Worm (Caenorhabditis elegans) whole organism, L4 larva: ENCODE data around the gene ddx-15.

Source experiments
- F10B5.3 ChIP-seq: sonication (generic microtip); optimal IDR thresholded peaks from 2 replicates; lab custom pipeline; 2016; ENCODE audit warnings: mild to moderate bottlenecking, missing genetic modification characterization, missing compliant biosample characterization
- F26F4.8 ChIP-seq: fragments of 200-800 bp; sonication (Bioruptor generic); conservative IDR thresholded peaks from 2 replicates; pipeline ENCODE4 v1.3.6; 2022; ENCODE audit warnings: missing genetic modification characterization, missing compliant biosample characterization
- F44E2.7 ChIP-seq: fragments of 200-800 bp; sonication (Bioruptor generic); IDR thresholded peaks from 2 replicates; pipeline ENCODE4 v2.1.2; 2022; ENCODE audit warnings: missing genetic modification characterization, missing compliant biosample characterization
- Y5F2A.4 ChIP-seq: fragments of 200-800 bp; sonication (Bioruptor generic); optimal IDR thresholded peaks from 2 replicates; lab custom pipeline; 2018; ENCODE audit warnings: mild to moderate bottlenecking, missing genetic modification characterization, missing compliant biosample characterization
- ZK337.2 ChIP-seq: fragments of 200-800 bp; sonication (Bioruptor generic); IDR thresholded peaks from 2 replicates; pipeline ENCODE4 v1.3.6; 2022; ENCODE audit warnings: missing genetic modification reagents, missing genetic modification characterization, missing compliant biosample characterization
- ZK546.5 ChIP-seq, 2 experiments: sonication (generic microtip); optimal IDR thresholded peaks; 2 replicates each; lab custom pipeline; 2017; ENCODE audit warnings: missing biosample characterization in 2 of 2, missing genetic modification characterization in 2 of 2
- ama-1 ChIP-seq: fragments of 150-350 bp; optimal IDR thresholded peaks from 2 replicates; lab custom pipeline; 2014; ENCODE audit warnings: inconsistent platforms, mixed read lengths
- attf-4 ChIP-seq: sonication (generic microtip); optimal IDR thresholded peaks from 3 replicates; lab custom pipeline; 2017; ENCODE audit warnings: missing biosample characterization, missing genetic modification characterization
- ceh-20 ChIP-seq: fragments of 200-800 bp; sonication (Bioruptor generic); IDR thresholded peaks from 2 replicates; pipeline ENCODE4 v1.3.6; 2022; ENCODE audit warnings: missing genetic modification reagents, missing genetic modification characterization, missing compliant biosample characterization
- ceh-32 ChIP-seq: sonication (generic microtip); optimal IDR thresholded peaks from 2 replicates; lab custom pipeline; 2016; ENCODE audit warnings: mild to moderate bottlenecking, missing genetic modification characterization, missing compliant biosample characterization; ENCODE audit not compliant: poor library complexity
- ceh-44 ChIP-seq: fragments of 200-800 bp; sonication (Bioruptor generic); IDR thresholded peaks from 2 replicates; pipeline ENCODE4 v1.3.6; 2022; ENCODE audit warnings: missing genetic modification reagents, missing genetic modification characterization, missing compliant biosample characterization
- ceh-82 ChIP-seq: sonication (generic microtip); optimal IDR thresholded peaks from 2 replicates; lab custom pipeline; 2017; ENCODE audit warnings: missing biosample characterization, missing genetic modification characterization
- ctbp-1 ChIP-seq: fragments of 200-800 bp; sonication (Bioruptor generic); IDR thresholded peaks from 2 replicates; pipeline ENCODE4 v1.3.6; 2022; ENCODE audit warnings: missing genetic modification reagents, missing genetic modification characterization, missing compliant biosample characterization
- daf-16 ChIP-seq, 3 experiments: sonication (generic microtip); optimal IDR thresholded peaks; 2 replicates each; lab custom pipeline; 2016 to 2017; ENCODE audit warnings: missing genetic modification characterization in 3 of 3, missing genetic modification reagents in 3 of 3, mild to moderate bottlenecking in 2 of 3, missing compliant biosample characterization in 2 of 3, missing biosample characterization in 1 of 3, moderate library complexity in 1 of 3
- daf-19 ChIP-seq: fragments of 200-800 bp; sonication (Bioruptor generic); conservative IDR thresholded peaks from 2 replicates; pipeline ENCODE4 v1.3.6; 2022; ENCODE audit warnings: missing genetic modification characterization, missing compliant biosample characterization
- dve-1 ChIP-seq: sonication (generic microtip); optimal IDR thresholded peaks from 2 replicates; lab custom pipeline; 2017; ENCODE audit warnings: antibody characterized with exemption, mild to moderate bottlenecking, missing genetic modification characterization, missing compliant biosample characterization; ENCODE audit not compliant: insufficient read depth
- gei-8 ChIP-seq: fragments of 200-800 bp; sonication (Bioruptor generic); optimal IDR thresholded peaks from 2 replicates; lab custom pipeline; 2018; ENCODE audit warnings: mild to moderate bottlenecking, missing genetic modification characterization, missing compliant biosample characterization
- hlh-11 ChIP-seq: fragments of 200-800 bp; sonication (Bioruptor generic); optimal IDR thresholded peaks from 2 replicates; lab custom pipeline; 2018; ENCODE audit warnings: mild to moderate bottlenecking, missing genetic modification characterization, missing compliant biosample characterization
- jun-1 ChIP-seq: fragments of 150-350 bp; optimal IDR thresholded peaks from 2 replicates; lab custom pipeline; 2014; ENCODE audit warnings: missing biosample characterization, missing genetic modification reagents, missing genetic modification characterization
- lin-13 ChIP-seq: fragments of 150-350 bp; optimal IDR thresholded peaks from 2 replicates; lab custom pipeline; 2014; ENCODE audit warnings: missing biosample characterization, missing genetic modification reagents, missing genetic modification characterization
- lin-15B ChIP-seq: fragments of 150-350 bp; sonication (generic microtip); optimal IDR thresholded peaks from 3 replicates; lab custom pipeline; 2014; ENCODE audit warnings: missing biosample characterization, missing genetic modification characterization
- lir-3 ChIP-seq: sonication (generic microtip); optimal IDR thresholded peaks from 2 replicates; lab custom pipeline; 2016; ENCODE audit warnings: mild to moderate bottlenecking, missing genetic modification characterization, missing compliant biosample characterization
- lsy-2 ChIP-seq, 2 experiments: fragments of 150-350 bp in 1 of 2; sonication (generic microtip) in 1 of 2; optimal IDR thresholded peaks; 2 replicates each; lab custom pipeline; 2014 to 2017; ENCODE audit warnings: missing biosample characterization in 2 of 2, missing genetic modification characterization in 2 of 2
- mdt-29 ChIP-seq: fragments of 200-800 bp; sonication (Bioruptor generic); IDR thresholded peaks from 2 replicates; pipeline ENCODE4 v1.3.6; 2022; ENCODE audit warnings: missing genetic modification reagents, missing genetic modification characterization, missing compliant biosample characterization
- mes-2 ChIP-seq: sonication (generic microtip); optimal IDR thresholded peaks from 2 replicates; lab custom pipeline; 2016; ENCODE audit warnings: missing genotype, mild to moderate bottlenecking, missing genetic modification characterization, missing compliant biosample characterization; ENCODE audit not compliant: poor library complexity, severe bottlenecking
- mxl-2 ChIP-seq: fragments of 200-800 bp; sonication (Bioruptor generic); conservative IDR thresholded peaks from 2 replicates; pipeline ENCODE4 v1.3.6; 2022; ENCODE audit warnings: missing genetic modification reagents, missing genetic modification characterization, missing compliant biosample characterization
- nhr-102 ChIP-seq: sonication (generic microtip); optimal IDR thresholded peaks from 2 replicates; lab custom pipeline; 2016; ENCODE audit warnings: mild to moderate bottlenecking, missing genetic modification characterization, moderate library complexity, missing compliant biosample characterization
- nhr-25 ChIP-seq: sonication (generic microtip); optimal IDR thresholded peaks from 2 replicates; lab custom pipeline; 2017; ENCODE audit warnings: missing genetic modification characterization, mild to moderate bottlenecking, missing compliant biosample characterization, antibody characterized with exemption, moderate library complexity, borderline replicate concordance; ENCODE audit not compliant: insufficient read depth
- nhr-28 ChIP-seq: fragments of 150-350 bp; optimal IDR thresholded peaks from 2 replicates; lab custom pipeline; 2014; ENCODE audit warnings: missing biosample characterization, missing genetic modification characterization
- nhr-48 ChIP-seq: sonication (generic microtip); optimal IDR thresholded peaks from 2 replicates; lab custom pipeline; 2016; ENCODE audit warnings: mild to moderate bottlenecking, missing genetic modification characterization, missing compliant biosample characterization
- php-3 ChIP-seq: fragments of 200-800 bp; sonication (Bioruptor generic); IDR thresholded peaks from 2 replicates; pipeline ENCODE4 v1.3.6; 2022; ENCODE audit warnings: missing genetic modification reagents, missing genetic modification characterization, missing compliant biosample characterization
- pqm-1 ChIP-seq: sonication (generic microtip); optimal IDR thresholded peaks from 2 replicates; lab custom pipeline; 2017; ENCODE audit warnings: missing biosample characterization, missing genetic modification characterization
- rbr-2 ChIP-seq: sonication (generic microtip); optimal IDR thresholded peaks from 2 replicates; lab custom pipeline; 2016; ENCODE audit warnings: missing genotype, missing genetic modification characterization, missing compliant biosample characterization
- skn-1 ChIP-seq: fragments of 150-350 bp; optimal IDR thresholded peaks from 2 replicates; lab custom pipeline; 2014; ENCODE audit warnings: missing biosample characterization, missing genetic modification characterization
- spr-1 ChIP-seq: sonication (generic microtip); optimal IDR thresholded peaks from 2 replicates; lab custom pipeline; 2016; ENCODE audit warnings: mild to moderate bottlenecking, missing genetic modification characterization, missing compliant biosample characterization
- tra-1 ChIP-seq: fragments of 200-800 bp; sonication (Bioruptor generic); IDR thresholded peaks from 2 replicates; pipeline ENCODE4 v1.3.6; 2022; ENCODE audit warnings: missing genetic modification reagents, missing genetic modification characterization, missing compliant biosample characterization
- unc-130 ChIP-seq: sonication (generic microtip); optimal IDR thresholded peaks from 2 replicates; lab custom pipeline; 2016; ENCODE audit warnings: missing genetic modification reagents, missing genetic modification characterization, missing compliant biosample characterization
- zag-1 ChIP-seq: fragments of 150-350 bp; optimal IDR thresholded peaks from 2 replicates; lab custom pipeline; 2014; ENCODE audit warnings: missing biosample characterization, missing genetic modification characterization
- zfp-2 ChIP-seq: sonication (generic microtip); optimal IDR thresholded peaks from 2 replicates; lab custom pipeline; 2016; ENCODE audit warnings: mild to moderate bottlenecking, missing genetic modification characterization, missing compliant biosample characterization
- zip-2 ChIP-seq: fragments of 150-350 bp; optimal IDR thresholded peaks from 2 replicates; lab custom pipeline; 2014; ENCODE audit warnings: missing biosample characterization, missing genetic modification characterization

The ddx-15 gene

DNA sequence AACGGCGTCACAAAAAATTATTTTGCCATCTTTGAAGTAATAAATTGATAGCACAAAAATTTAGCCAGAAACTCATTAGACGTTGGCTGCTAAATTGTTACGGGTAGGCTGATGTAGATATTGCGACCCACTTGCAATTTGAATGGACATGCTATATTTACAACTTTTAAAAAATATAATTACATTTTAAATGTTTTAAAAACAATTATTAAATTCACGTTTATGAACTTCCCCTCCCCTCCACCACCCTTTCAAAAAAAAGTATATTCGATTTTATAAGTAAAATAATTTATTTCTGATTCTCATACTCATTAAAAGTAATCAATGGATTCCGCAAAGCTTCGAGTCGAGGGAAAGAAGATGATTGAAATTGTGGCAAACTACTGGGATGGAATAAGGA lies 23.1 kb upstream of the ddx-15 start, which contains the start of gene basl-1:
TSS of gene basl-1 (plus strand) at position 301 of the 400 bp plus-strand sequence.
- TF ChIP-seq nhr-102 (tag; lab: Kevin White, UChicago) (no peak), Y5F2A.4 (GFP tag; lab: Kevin White, UChicago) (no peak), pqm-1 (tag; lab: Kevin White, UChicago) (no peak), lir-3 (no peak), ceh-44 (no peak)
- TF ChIP-seq, all 104 proteins: peak for 0

DNA sequence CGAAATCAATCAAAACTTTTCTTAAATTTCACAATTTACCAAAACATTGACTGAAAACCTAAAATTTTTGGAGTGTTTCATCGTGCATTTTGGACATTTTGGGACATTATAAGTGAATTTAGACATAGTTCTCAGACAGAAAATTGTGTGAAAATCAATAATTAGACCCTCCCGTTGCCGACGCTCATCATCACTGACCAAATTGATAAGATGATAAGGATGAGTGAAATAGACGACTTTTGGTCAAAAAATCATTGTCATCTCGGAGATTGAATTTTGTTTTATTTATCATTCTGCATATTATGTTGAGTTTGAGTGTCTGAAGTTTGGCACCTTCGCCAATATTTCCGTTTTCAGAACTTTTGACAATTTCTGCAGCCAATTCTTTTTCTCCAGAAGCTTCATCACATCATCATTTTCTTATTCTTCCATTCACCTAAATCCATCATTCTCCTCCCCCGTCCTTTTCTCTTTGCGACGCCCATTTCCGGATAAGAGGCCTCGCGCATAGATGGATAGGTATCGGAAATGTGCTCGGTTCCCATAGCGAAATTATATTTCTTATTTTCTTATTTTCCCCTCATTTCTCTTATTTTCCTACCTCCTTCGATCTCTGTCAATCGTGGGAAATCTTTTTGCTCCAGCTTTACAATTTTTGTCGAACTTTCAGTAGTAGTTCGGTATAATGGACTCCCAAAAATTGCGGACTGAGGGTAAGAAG lies 20.2 kb upstream of the ddx-15 start, which contains the start of gene bas-1:
TSS of gene bas-1 (plus strand) at position 671 of the 721 bp plus-strand sequence.
- TF ChIP-seq daf-16 (GFP tag; optimal IDR thresholded peaks at IDR 0.05; lab: Kevin White, UChicago) (no peak), daf-16 (tag; optimal IDR thresholded peaks at IDR 0.05; lab: Kevin White, UChicago) (peak; percentile 42), dve-1 (tag; lab: Kevin White, UChicago) (peak; percentile 29), gei-8 (GFP tag; lab: Kevin White, UChicago) (no peak), F26F4.8 (GFP tag; lab: Robert Waterston, UW) (no peak), pqm-1 (tag; lab: Kevin White, UChicago) (peak; percentile 53)

DNA sequence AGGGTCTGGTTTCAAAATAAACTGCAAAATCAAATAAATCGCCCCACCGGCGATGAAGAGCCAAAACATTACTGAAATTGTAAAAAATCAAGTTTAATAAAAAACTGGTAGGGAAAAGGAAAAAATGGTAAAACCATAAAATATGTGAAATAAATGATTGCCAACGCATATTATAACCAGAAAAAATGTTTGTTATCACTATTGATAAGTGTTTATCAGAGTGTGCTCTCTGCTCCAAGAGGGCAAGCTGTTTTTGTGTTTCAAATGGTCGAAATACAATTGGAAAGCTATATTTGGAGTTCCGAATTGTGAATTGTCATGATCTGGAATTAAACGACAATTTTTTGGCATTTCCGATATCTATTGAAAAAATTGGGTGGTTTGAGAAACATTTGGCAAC lies 18.8 kb upstream of the ddx-15 start, which contains the start of gene C05D2.8:
TSS of gene C05D2.8 (minus strand) at position 71 of the 400 bp plus-strand sequence.
- no peak for TF ChIP-seq hlh-11
- TF ChIP-seq ama-1 (lab: Kevin White, UChicago): no peak
- TF ChIP-seq ZK546.5 (tag; optimal IDR thresholded peaks at IDR 0.05; lab: Kevin White, UChicago): no peak
- no peak for TF ChIP-seq tra-1 (GFP tag; lab: Robert Waterston, UW)
- TF ChIP-seq ctbp-1: no peak
- TF ChIP-seq ZK337.2: no peak
- TF ChIP-seq dve-1 (tag; lab: Kevin White, UChicago): peak; percentile 35
- no peak for TF ChIP-seq mxl-2
- TF ChIP-seq spr-1 (tag; lab: Kevin White, UChicago): no peak
- TF ChIP-seq zip-2 (tag; lab: Kevin White, UChicago): no peak
- TF ChIP-seq ceh-32 (tag; lab: Kevin White, UChicago): no peak
- no peak for TF ChIP-seq skn-1
- TF ChIP-seq nhr-48 (tag; lab: Kevin White, UChicago): no peak
- TF ChIP-seq daf-16 (GFP tag; optimal IDR thresholded peaks at IDR 0.05; lab: Kevin White, UChicago): no peak
- peak; percentile 71 for TF ChIP-seq daf-16 (tag; optimal IDR thresholded peaks at IDR 0.05; lab: Kevin White, UChicago)
- 0 out of 2 replicates have a peak, but pooled peaks have one; percentile 39 for TF ChIP-seq php-3
- no peak for TF ChIP-seq rbr-2 (tag; lab: Kevin White, UChicago)
- TF ChIP-seq nhr-28 (tag; lab: Kevin White, UChicago): peak; percentile 66
- TF ChIP-seq lsy-2 (tag; optimal IDR thresholded peaks at IDR 0.05; lab: Kevin White, UChicago): no peak
- no peak for TF ChIP-seq zfp-2 (tag; lab: Kevin White, UChicago)
- TF ChIP-seq pqm-1 (tag; lab: Kevin White, UChicago): peak; percentile 83
- TF ChIP-seq attf-4 (tag; lab: Kevin White, UChicago): no peak

DNA sequence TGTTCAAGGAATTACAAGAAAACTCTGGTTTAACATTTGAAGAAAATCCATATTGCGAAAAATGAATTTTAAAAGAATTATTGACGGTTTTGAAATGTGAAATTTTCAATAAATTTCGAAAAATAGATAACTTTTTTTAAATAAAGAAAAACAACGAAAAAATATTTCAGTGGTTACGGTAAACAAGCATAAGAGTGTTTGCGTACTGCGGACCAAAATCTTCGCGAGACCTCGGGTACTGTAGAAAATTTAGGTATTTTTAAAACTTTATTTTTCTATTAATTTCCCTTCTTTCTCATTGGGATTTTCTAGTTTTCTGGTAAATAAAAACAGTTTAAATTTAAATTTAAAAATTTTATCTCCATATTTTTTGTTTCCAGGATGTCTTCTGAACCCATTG lies 12.6 kb upstream of the ddx-15 start, which contains the start of gene xnd-1:
TSS of gene xnd-1 (plus strand) at position 381 of the 400 bp plus-strand sequence.
- TF ChIP-seq mes-2 (tag; lab: Kevin White, UChicago) (no peak), lin-13 (no peak), jun-1 (tag; lab: Kevin White, UChicago) (no peak), lin-15B (tag; lab: Kevin White, UChicago) (no peak), unc-130 (GFP tag; lab: Kevin White, UChicago) (no peak), zag-1 (no peak), ceh-20 (GFP tag; lab: Robert Waterston, UW) (no peak), F44E2.7 (GFP tag; lab: Robert Waterston, UW) (no peak), F10B5.3 (tag; lab: Kevin White, UChicago) (no peak), nhr-25 (tag; lab: Kevin White, UChicago) (no peak), ctbp-1 (no peak), mdt-29 (GFP tag; lab: Robert Waterston, UW) (no peak), daf-19 (GFP tag; lab: Robert Waterston, UW) (no peak), ceh-82 (tag; lab: Kevin White, UChicago) (no peak)
